Worm (Caenorhabditis elegans) whole organism, dauer: Measurements from ENCODE around the gene T28B11.1.

ENCODE experiments used
- unc-62 ChIP-seq: sonication (generic microtip); optimal IDR thresholded peaks from 2 replicates; lab custom pipeline; 2017; ENCODE audit warnings: missing biosample characterization, missing genetic modification reagents, missing genetic modification characterization

T28B11.1 gene

DNA sequence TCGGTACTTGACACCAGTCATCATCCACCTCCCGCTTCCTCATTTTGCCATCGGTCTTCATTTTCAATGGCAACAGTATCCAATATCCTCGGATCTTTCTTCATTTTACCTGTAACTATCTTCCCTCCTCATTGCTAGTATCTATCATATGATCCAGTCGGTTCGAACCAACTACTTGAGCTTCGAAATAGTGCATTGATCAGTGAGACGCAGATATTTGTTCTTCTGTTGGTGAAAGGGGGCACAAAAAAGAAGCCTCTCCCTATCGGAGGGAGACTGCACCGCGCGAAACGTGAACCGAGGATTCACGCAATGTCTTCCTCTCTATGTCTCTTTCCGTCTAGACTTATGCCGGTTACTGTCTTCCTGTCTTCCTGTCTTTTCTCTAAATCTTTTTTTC, 40.9 kb downstream of the T28B11.1 start:
- TF ChIP-seq unc-62 = no peak

DNA sequence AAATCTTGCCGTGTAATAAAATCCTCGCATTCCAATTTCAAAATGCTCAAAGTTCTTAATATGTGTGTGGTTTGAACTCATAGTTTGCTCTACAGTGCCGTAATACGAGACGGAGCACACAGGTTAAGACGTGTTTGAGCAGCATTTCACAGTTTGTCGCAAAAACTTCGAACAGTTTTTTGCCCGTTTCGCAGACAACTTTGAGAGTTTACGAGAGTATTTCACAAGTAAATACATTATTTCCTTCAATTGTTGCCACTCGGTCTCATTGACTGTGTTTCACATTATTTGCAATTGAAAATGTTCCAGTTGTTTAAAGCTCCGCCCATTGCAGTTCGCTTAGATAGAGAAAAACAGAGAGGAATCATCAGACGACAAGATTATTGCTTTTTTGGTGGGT, 44.6 kb downstream of the T28B11.1 start, which contains the start of gene F29F11.20:
TSS of gene F29F11.20 (plus strand) at position 301 of the 400 bp plus-strand sequence.
- no peak for TF ChIP-seq unc-62

DNA sequence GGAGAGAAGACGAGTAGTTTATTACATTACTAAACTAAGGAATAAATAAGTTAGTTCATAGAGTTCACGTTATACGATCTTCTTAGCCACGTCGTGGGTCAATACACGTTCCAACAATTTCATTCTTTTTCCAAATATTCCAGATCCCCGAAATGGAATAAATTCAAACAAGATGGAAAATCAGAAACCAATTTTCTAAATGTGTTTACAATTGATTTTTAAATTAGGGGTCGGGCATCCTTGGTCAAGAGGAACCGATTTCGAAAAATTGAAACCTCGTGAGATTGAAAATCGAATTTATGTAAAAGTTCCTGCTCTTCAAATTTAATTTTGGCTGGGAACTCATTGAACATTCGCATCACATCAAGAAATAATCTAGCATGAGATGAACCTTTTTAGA, 47.5 kb downstream of the T28B11.1 start:
- TF ChIP-seq unc-62 = no peak

DNA sequence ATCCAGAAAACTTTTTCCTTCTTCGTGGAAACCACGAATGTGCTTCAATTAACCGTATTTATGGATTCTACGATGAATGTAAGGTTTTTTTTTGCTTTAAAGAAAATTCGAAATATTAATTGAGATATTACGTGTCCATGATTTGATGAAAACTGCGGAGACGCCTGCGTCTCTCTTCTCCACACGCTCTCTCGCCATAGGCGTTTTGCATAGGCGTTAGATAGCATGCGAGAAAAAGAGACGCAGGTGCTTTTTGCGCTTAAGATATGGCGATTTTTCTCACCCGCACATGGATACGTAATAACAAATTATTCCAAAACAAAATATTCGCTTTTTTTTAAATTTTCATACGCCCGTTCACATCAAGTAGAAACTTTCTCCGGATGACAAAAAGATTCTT, 48.8 kb downstream of the T28B11.1 start:
- TF ChIP-seq unc-62 = no peak

DNA sequence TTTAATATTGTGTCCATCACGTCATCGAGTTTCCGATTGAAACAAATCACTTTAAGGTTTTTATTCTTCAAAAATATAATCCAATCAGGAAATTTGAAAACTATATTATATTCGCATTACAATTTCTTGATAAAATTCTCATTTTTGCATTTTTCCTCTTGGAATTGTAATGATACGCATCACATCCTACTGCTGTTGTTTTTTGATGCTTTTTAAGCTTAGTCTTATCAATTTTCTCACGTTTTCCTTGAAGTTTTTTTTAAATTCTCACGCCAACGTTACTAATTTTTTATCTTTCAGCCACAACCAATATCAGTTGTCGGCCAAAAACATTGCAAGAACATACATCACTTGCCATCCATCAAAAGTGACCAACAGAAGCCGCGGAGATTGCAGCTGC, 50.1 kb downstream of the T28B11.1 start, which contains the start of gene gsp-1:
TSS of gene gsp-1 (plus strand) at position 301 of the 400 bp plus-strand sequence.
- no peak for TF ChIP-seq unc-62

DNA sequence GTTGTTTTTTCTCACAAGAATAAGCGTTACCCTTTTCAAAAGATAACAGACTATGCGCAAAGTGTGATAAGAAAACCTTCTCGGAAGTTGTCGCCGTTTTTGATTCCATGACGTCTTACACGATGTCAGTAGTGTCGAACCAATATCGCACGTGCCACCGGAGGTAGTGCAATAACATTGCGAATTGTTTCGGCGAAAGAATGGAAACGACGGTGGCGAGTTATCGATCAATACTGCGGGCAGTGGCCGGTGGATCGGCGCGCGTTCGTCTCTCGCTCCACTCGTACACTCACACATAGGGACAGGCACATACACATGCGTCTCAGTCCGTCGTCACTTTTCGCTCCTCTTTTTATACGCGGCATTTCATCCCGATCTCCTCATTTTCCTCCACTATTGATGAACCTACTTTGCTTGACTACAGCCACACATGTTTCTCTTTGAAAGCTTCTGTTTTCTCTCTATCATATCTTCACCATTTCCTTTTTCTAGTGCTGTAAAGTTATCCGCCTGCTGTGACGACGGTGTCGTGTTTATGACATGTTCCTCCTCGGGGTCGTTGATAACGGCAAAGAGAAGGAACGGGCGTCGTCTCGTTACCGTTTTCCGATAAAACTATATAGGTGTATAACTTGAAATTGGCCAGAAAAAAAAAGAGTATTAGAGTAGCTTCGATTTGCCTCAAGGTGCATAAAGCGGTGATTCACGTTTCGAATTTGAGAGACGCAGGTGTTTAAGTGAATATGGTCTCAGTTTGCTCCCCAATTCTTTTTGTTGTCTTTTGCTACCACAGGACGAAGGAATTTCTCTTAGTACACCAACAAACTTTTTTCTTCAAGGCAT, 50.9 kb downstream of the T28B11.1 start:
- no peak for TF ChIP-seq unc-62

DNA sequence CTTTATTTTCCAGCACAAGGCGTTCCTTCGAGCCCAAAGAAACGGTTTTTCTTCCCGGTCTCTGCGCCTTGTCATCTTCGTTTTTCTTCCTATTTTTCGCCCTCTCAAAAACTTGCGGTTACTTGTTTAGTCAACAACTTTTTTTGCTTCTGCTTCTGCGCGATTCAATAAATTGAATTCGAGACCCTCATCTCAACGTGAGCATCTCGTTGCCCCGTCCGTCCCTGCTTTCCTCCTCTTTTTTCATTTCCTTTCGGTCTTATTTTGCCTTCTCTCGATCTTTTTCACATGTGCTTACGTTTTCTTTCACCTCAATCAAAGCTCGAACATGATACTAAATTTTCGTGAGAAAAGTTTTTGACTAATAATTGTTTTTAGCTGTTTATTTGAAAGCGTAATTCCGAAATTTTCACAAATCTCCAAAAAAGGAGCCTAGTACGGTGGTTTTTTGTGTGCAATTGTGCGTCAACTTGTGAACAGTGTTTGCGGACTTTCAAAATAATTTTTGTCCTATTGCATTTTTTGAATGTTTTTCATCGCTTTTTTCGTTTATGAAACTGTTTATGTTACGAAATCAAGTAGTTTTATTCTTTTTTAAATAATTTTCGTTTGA, 52.1 kb downstream of the T28B11.1 start:
- no peak for TF ChIP-seq unc-62

DNA sequence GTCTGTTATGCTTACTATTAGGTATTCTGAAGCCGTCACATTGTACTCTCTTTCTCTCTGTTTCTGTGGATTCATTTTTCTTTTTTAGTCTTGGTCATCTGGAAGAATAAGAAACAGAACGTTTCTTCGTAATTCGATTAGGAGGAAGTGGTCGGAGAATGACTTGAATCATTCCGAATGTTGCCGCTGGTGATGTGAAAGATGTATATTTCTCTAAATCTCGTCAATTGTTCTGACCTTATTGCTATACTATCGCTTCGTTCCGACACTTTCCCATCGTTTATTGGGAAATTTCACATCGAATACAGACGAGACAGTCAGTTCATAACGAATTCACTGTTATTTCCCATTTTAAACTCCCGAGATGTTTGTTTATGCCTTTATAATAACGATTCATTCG, 53.1 kb downstream of the T28B11.1 start:
- no peak for TF ChIP-seq unc-62

DNA sequence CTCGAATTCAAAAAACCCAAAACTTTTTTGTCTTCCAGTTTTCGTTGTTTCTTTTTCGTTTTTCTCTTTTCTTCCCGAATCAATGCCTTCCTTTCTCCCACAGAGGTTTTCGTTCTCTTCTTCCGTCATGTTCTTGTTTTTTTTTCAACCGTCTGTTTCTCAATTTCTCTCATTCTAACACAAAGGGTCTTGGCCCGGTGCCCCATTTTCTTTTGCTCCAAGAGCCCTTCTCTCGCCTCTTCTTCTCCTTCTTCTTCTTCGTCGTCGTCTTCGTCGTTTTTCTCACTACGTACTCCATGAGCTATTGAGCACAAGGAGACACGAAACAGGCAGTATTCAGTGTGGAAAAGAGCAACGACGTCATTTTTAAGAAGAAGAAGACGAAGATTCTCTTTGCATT, 54.8 kb downstream of the T28B11.1 start:
- no peak for TF ChIP-seq unc-62

DNA sequence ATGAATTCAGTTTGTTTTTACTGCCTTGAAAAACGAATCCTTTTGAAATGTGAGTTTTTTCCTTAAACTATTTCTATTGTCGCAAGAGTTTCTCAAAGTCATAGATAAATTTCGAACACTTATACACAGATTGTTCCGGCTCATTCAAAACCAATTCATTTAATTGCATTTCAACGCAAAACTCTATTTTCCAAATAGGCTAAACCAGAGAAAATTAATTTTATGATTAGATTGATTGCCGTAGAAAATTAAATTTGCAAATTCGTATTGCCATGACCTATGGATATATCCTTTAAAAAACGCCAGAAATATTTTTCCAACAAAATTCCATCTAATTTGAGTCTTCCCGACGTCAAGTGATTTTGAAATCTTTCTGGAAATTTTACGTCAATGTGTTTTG, 56.2 kb downstream of the T28B11.1 start:
- no peak for TF ChIP-seq unc-62

DNA sequence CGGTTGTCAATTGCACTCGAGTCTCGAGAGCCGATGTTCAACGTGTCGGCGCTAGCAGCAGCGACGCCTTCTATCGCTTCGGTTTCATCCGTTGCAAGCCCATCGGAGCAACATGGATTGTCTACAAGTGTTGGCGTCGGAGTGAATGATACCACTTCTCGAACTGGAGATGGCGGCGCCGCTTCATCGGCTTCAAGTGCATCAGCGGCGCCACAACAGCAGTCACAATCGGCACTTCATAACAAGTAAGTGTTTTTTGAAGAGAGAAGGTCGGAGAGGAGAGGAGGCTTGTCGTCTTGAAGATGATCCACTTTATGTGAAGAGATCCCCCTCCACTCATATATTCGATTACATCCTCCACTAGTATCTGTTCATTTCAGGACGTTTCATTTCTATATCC, 59.6 kb downstream of the T28B11.1 start:
- no peak for TF ChIP-seq unc-62

DNA sequence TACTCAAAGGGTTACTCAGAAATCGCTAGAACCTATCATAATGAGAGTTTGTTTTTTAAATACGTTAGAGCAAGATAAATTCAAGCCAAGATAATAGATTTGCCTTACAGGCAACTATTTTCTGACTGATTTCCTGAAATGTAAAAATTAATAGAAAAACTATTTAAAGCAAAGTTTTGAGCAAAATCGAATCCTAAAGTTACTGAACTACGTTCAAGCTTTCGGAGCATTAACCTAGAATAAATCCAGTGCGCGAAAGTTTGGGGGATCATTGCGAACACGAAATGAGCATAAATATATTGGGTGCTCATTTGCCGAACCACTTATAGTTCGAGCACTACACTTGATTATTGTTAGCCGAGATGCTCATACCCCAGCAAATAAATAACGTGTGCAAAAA, 60.6 kb downstream of the T28B11.1 start, which contains the start of gene ceh-22:
TSS of gene ceh-22 (plus strand) at position 301 of the 400 bp plus-strand sequence.
- no peak for TF ChIP-seq unc-62

DNA sequence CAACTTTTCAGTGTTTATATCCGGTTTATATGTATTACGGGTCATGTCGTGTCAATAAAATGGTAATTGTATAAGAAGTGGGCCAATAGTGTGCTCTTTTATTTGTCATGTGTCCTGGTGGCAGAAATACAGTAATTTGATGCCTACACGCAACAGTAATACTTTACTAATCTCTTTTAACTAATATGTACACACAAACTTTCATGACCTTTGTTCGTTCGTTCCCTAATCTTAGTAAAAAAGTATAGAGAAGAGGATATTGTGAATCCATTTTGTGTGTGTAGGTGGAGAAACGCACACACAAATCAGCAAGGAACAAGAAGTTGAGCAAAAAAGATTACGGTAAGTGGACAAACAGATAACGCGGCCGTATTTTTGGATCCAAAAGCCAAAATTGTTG, 61.4 kb downstream of the T28B11.1 start:
- no peak for TF ChIP-seq unc-62

DNA sequence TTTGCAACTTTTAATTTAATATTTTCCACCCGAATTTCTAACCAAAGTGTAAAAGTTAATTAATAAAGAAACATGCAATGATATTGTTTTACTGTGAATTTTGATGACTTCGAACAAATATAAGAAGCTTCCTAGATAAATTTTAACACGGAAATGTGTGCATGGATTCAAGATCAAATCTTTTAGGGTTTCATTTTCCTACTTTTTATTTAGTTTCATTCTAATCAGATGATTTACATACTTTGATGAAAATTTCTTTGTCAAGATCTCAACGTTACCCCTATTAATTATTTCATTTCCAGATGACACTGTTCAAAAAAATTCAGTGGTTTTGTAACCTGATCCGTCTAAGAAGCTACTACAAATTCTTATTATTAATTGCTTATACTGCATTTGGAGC, 64.9 kb downstream of the T28B11.1 start, which contains the start of gene twk-12:
TSS of gene twk-12 (plus strand) at position 301 of the 400 bp plus-strand sequence.
- no peak for TF ChIP-seq unc-62

DNA sequence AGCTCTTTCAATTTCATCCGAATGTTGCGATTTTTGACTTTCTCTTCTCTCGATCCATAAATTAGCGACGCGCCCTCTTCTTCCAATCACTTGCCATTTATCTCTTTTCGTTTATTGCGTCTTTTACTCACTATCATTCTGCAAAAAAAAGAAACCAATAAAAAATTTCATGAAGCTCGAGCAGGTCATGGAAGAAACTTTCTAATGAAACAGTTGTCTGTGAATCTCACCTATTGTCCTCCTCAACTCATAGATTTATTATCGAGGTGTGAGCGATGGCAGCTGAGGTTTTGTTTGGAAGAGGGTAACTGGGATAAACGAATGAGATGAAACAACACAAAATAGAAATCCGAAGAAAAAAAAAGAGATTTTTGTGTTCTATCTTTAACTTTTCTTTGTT, 68.0 kb downstream of the T28B11.1 start:
- no peak for TF ChIP-seq unc-62
